Worm (Caenorhabditis elegans) whole organism, midembryonic: ENCODE results near the gene frm-2.

Source experiments
- T22C8.4 ChIP-seq: fragments of 200-800 bp; sonication (Bioruptor generic); IDR thresholded peaks from 2 replicates; pipeline ENCODE4 v1.3.6; 2022; ENCODE audit warnings: missing genetic modification characterization, missing compliant biosample characterization
- cog-1 ChIP-seq: sonication (generic microtip); optimal IDR thresholded peaks from 2 replicates; lab custom pipeline; 2016; ENCODE audit warnings: missing genetic modification characterization, missing compliant biosample characterization
- flt-1 ChIP-seq: fragments of 200-800 bp; sonication (Bioruptor generic); IDR thresholded peaks from 2 replicates; pipeline ENCODE4 v1.3.6; 2022; ENCODE audit warnings: missing genetic modification characterization, missing compliant biosample characterization
- klf-2 ChIP-seq: fragments of 200-800 bp; sonication (Bioruptor generic); conservative IDR thresholded peaks from 2 replicates; pipeline ENCODE4 v1.3.6; 2022; ENCODE audit warnings: missing genetic modification reagents, missing genetic modification characterization, missing compliant biosample characterization
- med-1 ChIP-seq: sonication (generic microtip); optimal IDR thresholded peaks from 2 replicates; lab custom pipeline; 2017; ENCODE audit warnings: missing genetic modification characterization, mild to moderate bottlenecking, missing compliant biosample characterization, antibody characterized with exemption, missing genetic modification reagents; ENCODE audit not compliant: insufficient read depth
- tab-1 ChIP-seq: fragments of 200-800 bp; sonication (Bioruptor generic); IDR thresholded peaks from 2 replicates; pipeline ENCODE4 v1.3.6; 2022; ENCODE audit warnings: missing genetic modification characterization, missing compliant biosample characterization
- ztf-29 ChIP-seq: fragments of 200-800 bp; sonication (Bioruptor generic); IDR thresholded peaks from 2 replicates; pipeline ENCODE4 v1.3.6; 2022; ENCODE audit warnings: missing genetic modification reagents, missing genetic modification characterization, missing compliant biosample characterization

DNA sequence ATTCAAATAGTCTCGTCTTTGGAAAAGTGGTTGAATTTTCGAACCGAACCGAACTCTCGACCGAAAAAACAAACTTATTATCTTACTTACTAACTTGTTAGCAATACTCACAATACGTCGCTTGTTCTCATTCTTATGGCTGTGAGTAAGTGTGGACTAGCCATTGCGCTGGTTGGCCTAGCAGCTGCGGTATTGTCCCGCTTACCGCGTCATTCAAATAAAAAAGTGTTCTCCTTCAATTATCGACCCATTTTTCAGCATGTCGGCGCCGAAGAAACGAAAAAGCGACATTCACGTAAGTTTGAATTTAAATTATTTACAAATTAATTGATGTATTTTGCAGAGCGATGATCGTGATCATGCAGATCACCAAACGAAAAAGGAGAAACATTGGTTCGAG lies 22.9 kb downstream of the frm-2 start:
- TF ChIP-seq klf-2 (GFP tag; lab: Robert Waterston, UW) (no peak), med-1 (GFP tag; lab: Kevin White, UChicago) (no peak), flt-1 (GFP tag; lab: Robert Waterston, UW) (no peak), ztf-29 (no peak), cog-1 (tag; lab: Kevin White, UChicago) (no peak), tab-1 (GFP tag; lab: Robert Waterston, UW) (no peak), T22C8.4 (GFP tag; lab: Robert Waterston, UW) (no peak)
